Fruit fly (Drosophila melanogaster) whole organism, wandering third instar larva: ENCODE data around the gene CG15696.

Experiments
- Abd-B ChIP-seq: fragments of >200 bp; optimal IDR thresholded peaks from 2 replicates; lab custom pipeline; 2017; ENCODE audit warnings: missing biosample characterization, missing genetic modification characterization
- CG32264 ChIP-seq: fragments of 200-800 bp; sonication (Bioruptor generic); optimal IDR thresholded peaks from 2 replicates; lab custom pipeline; 2016; ENCODE audit warnings: missing biosample characterization, missing genetic modification characterization
- CG9705 ChIP-seq: fragments of 200-800 bp; sonication (Bioruptor generic); optimal IDR thresholded peaks from 2 replicates; lab custom pipeline; 2018; ENCODE audit warnings: missing biosample characterization, mild to moderate bottlenecking, missing genetic modification characterization
- CrebA ChIP-seq: fragments of 200-800 bp; sonication (Bioruptor generic); optimal IDR thresholded peaks from 2 replicates; lab custom pipeline; 2016; ENCODE audit warnings: missing biosample characterization, mild to moderate bottlenecking, missing genetic modification characterization, borderline replicate concordance
- Dfd ChIP-seq: fragments of >200 bp; optimal IDR thresholded peaks from 2 replicates; lab custom pipeline; 2017; ENCODE audit warnings: missing biosample characterization, missing genetic modification characterization
- Dif ChIP-seq: fragments of 200-275, 200-300 bp; sonication (Bioruptor generic); optimal IDR thresholded peaks from 2 replicates; lab custom pipeline; 2018; ENCODE audit warnings: missing biosample characterization, missing genetic modification characterization; ENCODE audit not compliant: partially characterized antibody
- GATAd ChIP-seq: sonication (Bioruptor generic); optimal IDR thresholded peaks from 2 replicates; lab custom pipeline; 2016; ENCODE audit warnings: missing biosample characterization, missing genetic modification characterization
- HLH106 ChIP-seq: fragments of 200-800 bp; optimal IDR thresholded peaks from 3 replicates; lab custom pipeline; 2019; ENCODE audit warnings: missing biosample characterization, mild to moderate bottlenecking, missing genetic modification characterization, moderate library complexity
- Hnf4 ChIP-seq: fragments of 200-800 bp; sonication (Bioruptor generic); optimal IDR thresholded peaks from 2 replicates; lab custom pipeline; 2016; ENCODE audit warnings: missing biosample characterization, mild to moderate bottlenecking, missing genetic modification characterization
- Hr78 ChIP-seq: fragments of >200 bp; optimal IDR thresholded peaks from 2 replicates; lab custom pipeline; 2017; ENCODE audit warnings: missing biosample characterization, missing genetic modification characterization
- Hr83 ChIP-seq: fragments of 200-300 bp; sonication (Bioruptor generic); optimal IDR thresholded peaks from 2 replicates; lab custom pipeline; 2016; ENCODE audit warnings: missing biosample characterization, mild to moderate bottlenecking, missing genetic modification characterization, moderate library complexity; ENCODE audit not compliant: poor library complexity, severe bottlenecking
- Jra ChIP-seq: sonication (Bioruptor generic); optimal IDR thresholded peaks from 2 replicates; lab custom pipeline; 2016; ENCODE audit warnings: missing biosample characterization, missing genetic modification characterization
- Mio ChIP-seq: sonication (Bioruptor generic); optimal IDR thresholded peaks from 2 replicates; lab custom pipeline; 2016; ENCODE audit warnings: missing biosample characterization, missing genetic modification characterization
- Myc ChIP-seq: fragments of >200 bp; optimal IDR thresholded peaks from 2 replicates; lab custom pipeline; 2017
- N ChIP-seq: fragments of >200 bp; optimal IDR thresholded peaks from 2 replicates; lab custom pipeline; 2018; ENCODE audit warnings: missing biosample characterization, missing external identifiers, missing genetic modification characterization
- OdsH ChIP-seq: fragments of 200-800 bp; sonication (Bioruptor generic); optimal IDR thresholded peaks from 2 replicates; lab custom pipeline; 2016; ENCODE audit warnings: missing biosample characterization, mild to moderate bottlenecking, missing genetic modification characterization
- Rel ChIP-seq, 2 experiments: fragments of 200-800 bp; sonication (Bioruptor generic) in 1 of 2; optimal IDR thresholded peaks; 2 replicates in 1 of 2; 3 replicates in 1 of 2; lab custom pipeline; 2016 to 2019; ENCODE audit warnings: mild to moderate bottlenecking in 2 of 2, missing biosample characterization in 2 of 2, missing genetic modification characterization in 2 of 2, moderate library complexity in 1 of 2
- Sp1 ChIP-seq: fragments of 200-800 bp; sonication (Bioruptor generic); optimal IDR thresholded peaks from 3 replicates; lab custom pipeline; 2019; ENCODE audit warnings: missing biosample characterization, mild to moderate bottlenecking, missing genetic modification characterization, moderate library complexity
- Vsx2 ChIP-seq: fragments of 200-300, 225-300 bp; sonication (Bioruptor generic); optimal IDR thresholded peaks from 2 replicates; lab custom pipeline; 2018; ENCODE audit warnings: missing biosample characterization, missing genetic modification characterization; ENCODE audit not compliant: partially characterized antibody
- br ChIP-seq: fragments of 200-800 bp; sonication (Bioruptor generic); optimal IDR thresholded peaks from 2 replicates; lab custom pipeline; 2016; ENCODE audit warnings: missing biosample characterization, missing genetic modification characterization
- brk ChIP-seq: fragments of 200-800 bp; sonication (Bioruptor generic); optimal IDR thresholded peaks from 2 replicates; lab custom pipeline; 2016; ENCODE audit warnings: missing biosample characterization, mild to moderate bottlenecking, missing genetic modification characterization
- dl ChIP-seq, 2 experiments: fragments of 175-275, 200-275 bp in 1 of 2; fragments of 200-275 bp in 1 of 2; sonication (Bioruptor generic); optimal IDR thresholded peaks; lab custom pipeline; 2018; ENCODE audit warnings: mild to moderate bottlenecking in 2 of 2, missing biosample characterization in 2 of 2, missing genetic modification characterization in 2 of 2, moderate library complexity in 2 of 2; ENCODE audit not compliant: partially characterized antibody in 2 of 2, insufficient read depth in 1 of 2
- dmrt93B ChIP-seq: fragments of 200-800 bp; sonication (Bioruptor generic); optimal IDR thresholded peaks from 2 replicates; lab custom pipeline; 2018; ENCODE audit warnings: missing biosample characterization, mild to moderate bottlenecking, missing genetic modification characterization
- dsf ChIP-seq: sonication (Bioruptor generic); optimal IDR thresholded peaks from 2 replicates; lab custom pipeline; 2016; ENCODE audit warnings: missing biosample characterization, missing genetic modification characterization, borderline replicate concordance
- ey ChIP-seq: fragments of 200-800 bp; sonication (Bioruptor generic); optimal IDR thresholded peaks from 2 replicates; lab custom pipeline; 2016; ENCODE audit warnings: missing biosample characterization, missing genetic modification characterization
- foxo ChIP-seq, 2 experiments: fragments of 200-800 bp; sonication (Bioruptor generic); optimal IDR thresholded peaks; 2 replicates in 1 of 2; 3 replicates in 1 of 2; lab custom pipeline; 2016 to 2017; ENCODE audit warnings: missing biosample characterization in 2 of 2, missing genetic modification characterization in 2 of 2
- fru ChIP-seq: fragments of 200-800 bp; sonication (Bioruptor generic); optimal IDR thresholded peaks from 3 replicates; lab custom pipeline; 2016; ENCODE audit warnings: missing biosample characterization, mild to moderate bottlenecking, missing genetic modification characterization
- h ChIP-seq: fragments of 200-800 bp; sonication (Bioruptor generic); optimal IDR thresholded peaks from 3 replicates; lab custom pipeline; 2016; ENCODE audit warnings: missing biosample characterization, mild to moderate bottlenecking, missing genetic modification characterization
- jim ChIP-seq: fragments of 175-275, 200-325 bp; sonication (Bioruptor generic); optimal IDR thresholded peaks from 2 replicates; lab custom pipeline; 2016; ENCODE audit warnings: missing biosample characterization, mild to moderate bottlenecking, missing genetic modification characterization
- lola ChIP-seq: fragments of >200 bp; optimal IDR thresholded peaks from 2 replicates; lab custom pipeline; 2017; ENCODE audit warnings: missing biosample characterization, missing genetic modification characterization
- pan ChIP-seq: fragments of >200 bp; optimal IDR thresholded peaks from 2 replicates; lab custom pipeline; 2017
- psq ChIP-seq: fragments of 200-800 bp; sonication (Bioruptor generic); optimal IDR thresholded peaks from 3 replicates; lab custom pipeline; 2017; ENCODE audit warnings: missing biosample characterization, mild to moderate bottlenecking, missing genetic modification characterization, moderate library complexity
- rgr ChIP-seq: fragments of 200-800 bp; sonication (Bioruptor generic); optimal IDR thresholded peaks from 3 replicates; lab custom pipeline; 2016; ENCODE audit warnings: missing biosample characterization, mild to moderate bottlenecking, missing genetic modification characterization
- sage ChIP-seq: fragments of 200-800 bp; sonication (Bioruptor generic); optimal IDR thresholded peaks from 2 replicates; lab custom pipeline; 2016; ENCODE audit warnings: missing biosample characterization, mild to moderate bottlenecking, missing genetic modification characterization
- sv ChIP-seq: fragments of 200-800 bp; sonication (Bioruptor generic); optimal IDR thresholded peaks from 3 replicates; lab custom pipeline; 2016; ENCODE audit warnings: missing biosample characterization, missing genetic modification characterization
- tai ChIP-seq: sonication (Bioruptor generic); optimal IDR thresholded peaks from 2 replicates; lab custom pipeline; 2016; ENCODE audit warnings: missing biosample characterization, missing genetic modification characterization
- usp ChIP-seq: fragments of >200 bp; optimal IDR thresholded peaks from 2 replicates; lab custom pipeline; 2017; ENCODE audit warnings: missing biosample characterization, missing genetic modification characterization
- woc ChIP-seq: sonication (Bioruptor generic); optimal IDR thresholded peaks from 2 replicates; lab custom pipeline; 2016; ENCODE audit warnings: missing biosample characterization, mild to moderate bottlenecking, missing genetic modification characterization

CG15696 gene

dm6 chr3R:20846316-20846715 is 552 bp upstream of the CG15696 start:
- no peak for TF ChIP-seq Dif
- no peak for TF ChIP-seq GATAd
- TF ChIP-seq CG32264 (GFP tag; lab: Kevin White, UChicago): no peak
- TF ChIP-seq usp (GFP tag; lab: Kevin White, UChicago): no peak
- TF ChIP-seq dmrt93B: no peak
- TF ChIP-seq Dfd (GFP tag; lab: Kevin White, UChicago): no peak
- TF ChIP-seq OdsH: no peak
- no peak for TF ChIP-seq CG9705
- TF ChIP-seq sv (GFP tag; lab: Kevin White, UChicago): no peak
- no peak for TF ChIP-seq Hr78 (GFP tag; lab: Kevin White, UChicago)
- TF ChIP-seq Jra: no peak
- TF ChIP-seq psq (GFP tag; lab: Kevin White, UChicago): no peak
- no peak for TF ChIP-seq dl (GFP tag; optimal IDR thresholded peaks at IDR 0.05; lab: Kevin White, UChicago; ENCODE audit: insufficient read depth in 1 of 2, partially characterized antibody in 2 of 2)
- TF ChIP-seq woc (GFP tag; lab: Kevin White, UChicago): no peak
- no peak for TF ChIP-seq Rel (GFP tag; optimal IDR thresholded peaks at IDR 0.05; lab: Kevin White, UChicago)
- no peak for TF ChIP-seq Rel (tag; optimal IDR thresholded peaks at IDR 0.05; lab: Kevin White, UChicago)

- TF ChIP-seq sv (GFP tag; lab: Kevin White, UChicago) (no peak), Sp1 (GFP tag; lab: Kevin White, UChicago) (no peak), Vsx2 (GFP tag; lab: Kevin White, UChicago) (no peak), ey (GFP tag; lab: Kevin White, UChicago) (peak; percentile 6), sage (GFP tag; lab: Kevin White, UChicago) (no peak), Myc (peak; percentile 54), tai (GFP tag; lab: Kevin White, UChicago) (no peak), HLH106 (tag; lab: Kevin White, UChicago) (peak; percentile 40), pan (lab: Kevin White, UChicago) (no peak), Rel (GFP tag; optimal IDR thresholded peaks at IDR 0.05; lab: Kevin White, UChicago) (no peak), Rel (tag; optimal IDR thresholded peaks at IDR 0.05; lab: Kevin White, UChicago) (peak; percentile 12), Hnf4 (GFP tag; lab: Kevin White, UChicago) (peak; percentile 65), psq (GFP tag; lab: Kevin White, UChicago) (peak; percentile 5), dl (GFP tag; optimal IDR thresholded peaks at IDR 0.05; lab: Kevin White, UChicago; ENCODE audit: insufficient read depth in 1 of 2, partially characterized antibody in 2 of 2) (no peak), lola (GFP tag; lab: Kevin White, UChicago) (no peak), Jra (peak; percentile 12), br (no peak), Dfd (GFP tag; lab: Kevin White, UChicago) (no peak), Abd-B (no peak), Dif (no peak), OdsH (no peak), Hr78 (GFP tag; lab: Kevin White, UChicago) (no peak), Hr83 (peak; percentile 79), dsf (no peak), N (GFP tag; lab: Kevin White, UChicago) (no peak), brk (GFP tag; lab: Kevin White, UChicago) (peak; percentile 56), foxo (GFP tag; optimal IDR thresholded peaks at IDR 0.05; lab: Kevin White, UChicago) (no peak), CG9705 (peak; percentile 24), CrebA (GFP tag; lab: Kevin White, UChicago) (peak; percentile 13), h (GFP tag; lab: Kevin White, UChicago) (peak; percentile 49), Mio (GFP tag; lab: Kevin White, UChicago) (no peak), jim (GFP tag; lab: Kevin White, UChicago) (no peak), usp (GFP tag; lab: Kevin White, UChicago) (no peak), rgr (GFP tag; lab: Kevin White, UChicago) (no peak), fru (GFP tag; lab: Kevin White, UChicago) (peak; percentile 26), CG32264 (GFP tag; lab: Kevin White, UChicago) (no peak), dmrt93B (peak; percentile 2), woc (GFP tag; lab: Kevin White, UChicago) (no peak), GATAd (no peak)
- TF ChIP-seq, all 38 proteins: peak for 14
Observed at dm6 chr3R:20850395-20851039, 3.6 kb downstream of the CG15696 start, which contains the start of gene RpS30. RpS30 (plus strand) TSS chr3R:20850516.
